Worm (Caenorhabditis elegans) whole organism, young adult: ENCODE results near the gene acr-25.

Source experiments
- F57C9.4 ChIP-seq: sonication (generic microtip); optimal IDR thresholded peaks from 2 replicates; lab custom pipeline; 2017; ENCODE audit warnings: mild to moderate bottlenecking, missing genetic modification characterization, missing compliant biosample characterization
- aptf-2 ChIP-seq: fragments of 200-800 bp; sonication (Bioruptor generic); conservative IDR thresholded peaks from 2 replicates; pipeline ENCODE4 v1.3.6; 2022; ENCODE audit warnings: missing genetic modification reagents, missing genetic modification characterization, missing compliant biosample characterization
- attf-5 ChIP-seq: fragments of 200-800 bp; sonication (Bioruptor generic); optimal IDR thresholded peaks from 2 replicates; lab custom pipeline; 2018; ENCODE audit warnings: mild to moderate bottlenecking, missing genetic modification characterization, missing compliant biosample characterization
- cebp-1 ChIP-seq, 2 experiments: fragments of 200-800 bp in 1 of 2; sonication (Bioruptor generic) in 1 of 2; sonication (generic microtip) in 1 of 2; IDR thresholded peaks in 1 of 2; optimal IDR thresholded peaks in 1 of 2; 2 replicates each; pipeline versions ENCODE4 v1.3.6 to Lab custom; 2017 to 2022; ENCODE audit warnings: missing compliant biosample characterization in 2 of 2, missing genetic modification characterization in 2 of 2, mild to moderate bottlenecking in 1 of 2, missing genetic modification reagents in 1 of 2, moderate library complexity in 1 of 2
- cebp-2 ChIP-seq: fragments of 200-800 bp; sonication (Bioruptor generic); IDR thresholded peaks from 2 replicates; pipeline ENCODE4 v1.3.6; 2022; ENCODE audit warnings: missing genetic modification characterization, missing compliant biosample characterization
- fkh-3 ChIP-seq: sonication (generic microtip); optimal IDR thresholded peaks from 2 replicates; lab custom pipeline; 2016; ENCODE audit warnings: mild to moderate bottlenecking, missing genetic modification characterization, missing compliant biosample characterization
- gei-17 ChIP-seq: fragments of 200-800 bp; sonication (Bioruptor generic); optimal IDR thresholded peaks from 2 replicates; lab custom pipeline; 2018; ENCODE audit warnings: mild to moderate bottlenecking, missing genetic modification characterization, missing compliant biosample characterization
- hsf-1 ChIP-seq: fragments of 200-800 bp; sonication (Bioruptor generic); IDR thresholded peaks from 2 replicates; pipeline ENCODE4 v1.3.6; 2022; ENCODE audit warnings: missing genetic modification reagents, missing genetic modification characterization, missing compliant biosample characterization
- lin-35 ChIP-seq, 3 experiments: fragments of 150-350 bp in 2 of 3; sonication (generic microtip) in 1 of 3; optimal IDR thresholded peaks; 2 replicates each; lab custom pipeline; 2014 to 2018; ENCODE audit warnings: missing biosample characterization in 3 of 3, missing genetic modification characterization in 3 of 3, missing genetic modification reagents in 3 of 3
- rcor-1 ChIP-seq: fragments of 200-800 bp; sonication (Bioruptor generic); IDR thresholded peaks from 2 replicates; pipeline ENCODE4 v1.3.6; 2022; ENCODE audit warnings: missing genetic modification reagents, missing genetic modification characterization, missing compliant biosample characterization
- snpc-4 ChIP-seq, 5 experiments: fragments of 150-350 bp in 1 of 5; sonication (generic microtip) in 4 of 5; optimal IDR thresholded peaks; 2 replicates each; lab custom pipeline; 2014 to 2018; ENCODE audit warnings: missing genetic modification characterization in 5 of 5, missing biosample characterization in 3 of 5, antibody characterized with exemption in 2 of 5, mild to moderate bottlenecking in 2 of 5, missing compliant biosample characterization in 2 of 5, missing genotype in 2 of 5, moderate library complexity in 2 of 5, missing genetic modification reagents in 1 of 5
- unc-62 ChIP-seq: fragments of 150-350 bp; optimal IDR thresholded peaks from 2 replicates; lab custom pipeline; 2014; ENCODE audit warnings: missing biosample characterization, missing genetic modification reagents, missing genetic modification characterization
- ztf-22 ChIP-seq: fragments of 200-800 bp; sonication (Bioruptor generic); optimal IDR thresholded peaks from 2 replicates; lab custom pipeline; 2018; ENCODE audit warnings: mild to moderate bottlenecking, missing genetic modification characterization, moderate library complexity, missing compliant biosample characterization

ce11 chrIV:6416553-6416952 lies 47.6 kb upstream of the acr-25 start, which contains the start of gene Y73B6BL.22:
- TF ChIP-seq F57C9.4 (no peak), cebp-2 (no peak), hsf-1 (no peak), lin-35 (GFP tag; optimal IDR thresholded peaks at IDR 0.05; lab: Kevin White, UChicago) (no peak), cebp-1 (GFP tag; IDR thresholded peaks at IDR 0.05; lab: Robert Waterston, UW) (no peak), cebp-1 (tag; optimal IDR thresholded peaks at IDR 0.05; lab: Kevin White, UChicago) (no peak), aptf-2 (no peak), unc-62 (GFP tag; lab: Kevin White, UChicago) (no peak), fkh-3 (tag; lab: Kevin White, UChicago) (no peak), rcor-1 (no peak), ztf-22 (GFP tag; lab: Kevin White, UChicago) (no peak), attf-5 (GFP tag; lab: Kevin White, UChicago) (no peak), gei-17 (GFP tag; lab: Kevin White, UChicago) (no peak), snpc-4 (GFP tag; optimal IDR thresholded peaks at IDR 0.05; lab: Kevin White, UChicago) (no peak), snpc-4 (tag; optimal IDR thresholded peaks at IDR 0.05; lab: Kevin White, UChicago) (no peak)
